Fruit fly (Drosophila melanogaster): ENCODE data around the gene goe.
A peak's percentile ranks its signal among the peaks of the same experiment; 100 is the strongest.

The goe gene

DNA sequence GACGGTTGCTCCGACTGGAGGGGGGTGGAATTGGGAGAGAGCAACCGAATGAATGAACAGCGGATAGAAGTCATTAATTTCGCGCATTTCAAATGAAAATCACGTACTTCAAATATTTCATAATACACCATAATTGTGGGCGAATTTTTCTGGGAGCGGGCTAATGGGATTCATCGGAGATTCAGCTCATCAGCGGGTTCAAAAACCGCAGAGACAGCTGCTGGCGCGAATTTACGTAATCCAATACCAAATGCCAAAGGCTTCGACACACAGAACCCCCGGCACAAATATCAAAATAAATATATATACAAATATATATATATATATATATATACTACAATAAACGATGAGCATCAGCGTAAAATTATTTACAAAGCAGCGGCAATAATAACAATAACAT is 35.1 kb downstream of the goe start:
- TF ChIP-seq Rel (GFP tag; optimal IDR thresholded peaks at IDR 0.05) (no peak), Rel (tag; optimal IDR thresholded peaks at IDR 0.05) (peak; percentile 58), pan (optimal IDR thresholded peaks at IDR 0.05) (no peak), dsf (GFP tag; optimal IDR thresholded peaks at IDR 0.05; ENCODE audit: borderline replicate concordance) (no peak), woc (GFP tag; optimal IDR thresholded peaks at IDR 0.05) (no peak)

DNA sequence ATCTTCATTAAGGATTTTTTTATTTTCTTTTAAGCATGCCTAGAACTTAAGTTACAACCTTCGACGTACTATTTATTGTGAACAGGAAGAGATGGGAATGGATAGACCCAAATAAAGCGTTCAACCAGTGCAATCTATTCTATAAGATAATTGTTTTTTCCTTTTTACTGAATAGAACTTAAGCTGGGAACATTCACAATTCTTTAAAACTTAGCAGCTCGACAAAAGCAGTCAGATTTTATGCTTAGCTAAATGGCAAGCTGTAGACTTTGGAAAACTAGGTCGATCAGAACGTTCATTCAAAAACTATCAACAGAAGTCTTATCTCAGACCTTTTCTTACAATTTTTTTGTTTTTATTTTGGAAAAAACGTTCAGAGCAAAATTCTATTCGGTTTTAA is 40.7 kb downstream of the goe start, which contains the start of gene CG13008:
TSS of gene CG13008 (plus strand) at position 301 of the 400 bp plus-strand sequence.
- no peak for TF ChIP-seq GATAd (GFP tag; optimal IDR thresholded peaks at IDR 0.05)
- TF ChIP-seq usp (GFP tag; optimal IDR thresholded peaks at IDR 0.05): no peak
- TF ChIP-seq tai (GFP tag; optimal IDR thresholded peaks at IDR 0.05): no peak
- TF ChIP-seq CrebA (GFP tag; optimal IDR thresholded peaks at IDR 0.05; ENCODE audit: borderline replicate concordance): no peak
- no peak for TF ChIP-seq Vsx2 (GFP tag; optimal IDR thresholded peaks at IDR 0.05; ENCODE audit: partially characterized antibody)
- TF ChIP-seq N (GFP tag; optimal IDR thresholded peaks at IDR 0.05): no peak
- no peak for TF ChIP-seq lola (GFP tag; optimal IDR thresholded peaks at IDR 0.05)
- TF ChIP-seq CG9705 (GFP tag; optimal IDR thresholded peaks at IDR 0.05): no peak
- TF ChIP-seq OdsH (GFP tag; optimal IDR thresholded peaks at IDR 0.05): no peak
- TF ChIP-seq brk (GFP tag; optimal IDR thresholded peaks at IDR 0.05): no peak
- no peak for TF ChIP-seq Mio (GFP tag; optimal IDR thresholded peaks at IDR 0.05)

DNA sequence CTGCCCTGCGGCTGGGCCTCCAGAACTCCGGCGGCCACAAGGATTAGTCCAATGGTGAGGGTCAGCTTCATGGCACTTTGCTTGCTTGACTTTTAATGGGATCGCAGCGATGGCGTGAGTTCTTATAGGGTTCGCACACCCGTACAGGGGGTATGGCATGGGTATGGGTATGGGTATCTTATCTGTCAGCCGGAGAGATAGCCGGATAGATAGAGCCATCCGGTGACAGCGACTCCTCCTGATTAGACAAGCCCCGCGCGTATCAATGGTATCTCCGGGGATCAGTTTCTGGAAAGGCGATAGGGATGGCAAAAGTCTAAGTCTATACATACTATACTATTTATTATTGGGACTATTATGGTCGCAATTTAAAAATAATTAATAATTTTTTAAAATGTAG is 44.9 kb downstream of the goe start, which contains the start of gene CG9672:
TSS of gene CG9672 (minus strand) at position 101 of the 400 bp plus-strand sequence.
- TF ChIP-seq h (GFP tag; optimal IDR thresholded peaks at IDR 0.05) (peak; percentile 12), usp (GFP tag; optimal IDR thresholded peaks at IDR 0.05) (no peak), dsf (GFP tag; optimal IDR thresholded peaks at IDR 0.05; ENCODE audit: borderline replicate concordance) (no peak), Hnf4 (GFP tag; optimal IDR thresholded peaks at IDR 0.05) (no peak), Mio (GFP tag; optimal IDR thresholded peaks at IDR 0.05) (no peak), tai (GFP tag; optimal IDR thresholded peaks at IDR 0.05) (no peak), Dfd (GFP tag; optimal IDR thresholded peaks at IDR 0.05) (no peak), Hr83 (GFP tag; optimal IDR thresholded peaks at IDR 0.05; ENCODE audit: poor library complexity, severe bottlenecking) (no peak)

DNA sequence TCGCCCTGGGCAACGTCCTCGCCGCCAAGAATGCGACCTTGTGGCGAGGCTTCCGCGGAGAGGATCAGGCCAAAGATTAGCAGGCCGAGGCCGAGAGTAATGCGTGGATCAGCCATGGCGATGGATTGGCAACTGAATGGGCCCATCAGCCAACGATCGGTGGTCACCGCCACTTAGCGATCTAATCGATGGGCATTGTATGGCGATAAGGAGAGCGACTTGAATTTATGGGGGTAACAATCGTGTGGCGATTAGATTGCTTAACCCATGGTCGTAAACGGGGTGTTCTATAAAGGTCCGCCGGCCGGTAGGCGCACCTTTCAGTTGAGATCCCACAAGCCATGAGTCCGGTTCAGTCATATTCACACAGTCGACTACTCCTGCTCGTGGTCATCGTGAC is 48.0 kb downstream of the goe start, which contains the start of the genes CG9673 and CG4653:
TSS of gene CG9673 (minus strand) at position 138 of the 400 bp plus-strand sequence.
TSS of gene CG4653 (plus strand) at position 335 of the 400 bp plus-strand sequence.
- TF ChIP-seq CrebA (GFP tag; optimal IDR thresholded peaks at IDR 0.05; ENCODE audit: borderline replicate concordance) (peak; percentile 24), dl (GFP tag; optimal IDR thresholded peaks at IDR 0.05; ENCODE audit: insufficient read depth in 1 of 2, partially characterized antibody in 2 of 2) (no peak)

DNA sequence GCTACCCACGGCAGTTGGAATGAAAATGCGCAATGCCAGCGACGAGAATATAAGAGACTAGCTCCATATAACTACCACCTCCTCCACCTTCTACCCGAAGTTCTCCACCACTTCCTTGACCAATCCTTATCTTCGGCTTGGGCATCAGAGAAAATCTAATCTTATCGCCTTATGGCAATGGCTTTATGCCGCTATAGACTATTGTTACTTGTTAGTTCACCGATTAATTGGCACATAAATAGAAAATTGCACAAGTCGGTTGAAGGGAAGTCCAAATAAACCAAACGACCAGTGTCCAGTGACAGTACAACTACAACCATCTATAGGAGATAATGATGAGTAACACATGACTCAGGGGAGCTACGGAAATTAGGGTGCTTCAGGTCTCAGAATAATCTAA is 49.8 kb downstream of the goe start, which contains the start of gene sphe:
TSS of gene sphe (minus strand) at position 32 of the 400 bp plus-strand sequence.
- TF ChIP-seq ey (GFP tag; optimal IDR thresholded peaks at IDR 0.05): no peak

DNA sequence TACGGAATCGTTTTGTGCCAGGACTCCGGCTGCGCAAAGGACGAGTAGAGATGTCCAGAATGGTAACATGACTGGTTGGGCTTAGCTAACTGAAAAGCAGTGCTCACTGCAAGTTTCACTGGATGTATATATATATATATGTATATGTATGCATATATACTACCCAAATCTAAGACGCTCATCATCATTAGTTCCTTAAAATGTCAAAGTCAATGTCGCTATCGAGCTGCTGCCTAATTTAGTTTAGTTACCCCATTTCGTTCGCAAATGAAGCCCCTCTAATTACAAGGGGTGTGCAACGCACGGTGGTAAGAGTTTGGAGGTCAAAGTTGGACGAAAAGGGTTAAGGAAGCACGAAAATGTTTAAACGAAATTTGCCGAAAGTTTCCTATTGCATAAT is 51.6 kb downstream of the goe start, which contains the start of gene CG9676:
TSS of gene CG9676 (minus strand) at position 101 of the 400 bp plus-strand sequence.
- no peak for TF ChIP-seq pan (optimal IDR thresholded peaks at IDR 0.05)
- no peak for TF ChIP-seq GATAd (GFP tag; optimal IDR thresholded peaks at IDR 0.05)
- no peak for TF ChIP-seq dsf (GFP tag; optimal IDR thresholded peaks at IDR 0.05; ENCODE audit: borderline replicate concordance)
- no peak for TF ChIP-seq CG9705 (GFP tag; optimal IDR thresholded peaks at IDR 0.05)
- TF ChIP-seq Hr83 (GFP tag; optimal IDR thresholded peaks at IDR 0.05; ENCODE audit: poor library complexity, severe bottlenecking): no peak
- TF ChIP-seq lola (GFP tag; optimal IDR thresholded peaks at IDR 0.05): no peak
- no peak for TF ChIP-seq Sp1 (GFP tag; optimal IDR thresholded peaks at IDR 0.05)
- TF ChIP-seq ey (GFP tag; optimal IDR thresholded peaks at IDR 0.05): no peak
- no peak for TF ChIP-seq br (GFP tag; optimal IDR thresholded peaks at IDR 0.05)
- TF ChIP-seq sv (GFP tag; optimal IDR thresholded peaks at IDR 0.05): no peak
- TF ChIP-seq Jra (GFP tag; optimal IDR thresholded peaks at IDR 0.05): no peak
- no peak for TF ChIP-seq CG32264 (GFP tag; optimal IDR thresholded peaks at IDR 0.05)
- TF ChIP-seq tai (GFP tag; optimal IDR thresholded peaks at IDR 0.05): no peak
- TF ChIP-seq usp (GFP tag; optimal IDR thresholded peaks at IDR 0.05): no peak
- no peak for TF ChIP-seq Vsx2 (GFP tag; optimal IDR thresholded peaks at IDR 0.05; ENCODE audit: partially characterized antibody)
- no peak for TF ChIP-seq Mio (GFP tag; optimal IDR thresholded peaks at IDR 0.05)
- no peak for TF ChIP-seq jim (GFP tag; optimal IDR thresholded peaks at IDR 0.05)
- no peak for TF ChIP-seq OdsH (GFP tag; optimal IDR thresholded peaks at IDR 0.05)

Data from whole organism, wandering third instar larva.